Fruit fly (Drosophila melanogaster) whole organism, embryonic: ENCODE results near the gene CG6287.

Experiments
- ATbp ChIP-seq: fragments of 200-800 bp; sonication (Bioruptor generic); optimal IDR thresholded peaks from 2 replicates; lab custom pipeline; 2017; ENCODE audit warnings: missing biosample characterization, mild to moderate bottlenecking, missing genetic modification characterization, missing genetic modification reagents
- Aef1 ChIP-seq: fragments of 200-800 bp; sonication (Bioruptor generic); IDR thresholded peaks from 3 replicates; pipeline ENCODE4 v1.3.6; 2022; ENCODE audit warnings: missing biosample characterization, missing genetic modification characterization
- CG1024 ChIP-seq: fragments of 200-800 bp; sonication (Bioruptor generic); IDR thresholded peaks from 2 replicates; pipeline ENCODE4 v1.3.6; 2022; ENCODE audit warnings: missing biosample characterization, missing genetic modification characterization
- CG10543 ChIP-seq: fragments of 200-800 bp; sonication (Bioruptor generic); optimal IDR thresholded peaks from 3 replicates; lab custom pipeline; 2017; ENCODE audit warnings: missing biosample characterization, mild to moderate bottlenecking, missing genetic modification characterization, moderate library complexity
- CG10959 ChIP-seq: fragments of 200-800 bp; sonication (Bioruptor generic); IDR thresholded peaks from 2 replicates; pipeline ENCODE4 v1.3.6; 2022; ENCODE audit warnings: missing biosample characterization, missing genetic modification characterization
- CG11456 ChIP-seq: fragments of 200-800 bp; sonication (Bioruptor generic); IDR thresholded peaks from 3 replicates; pipeline ENCODE4 v1.3.6; 2022; ENCODE audit warnings: missing biosample characterization, missing genetic modification characterization
- CG12071 ChIP-seq: fragments of 200-800 bp; sonication (Bioruptor generic); optimal IDR thresholded peaks from 3 replicates; lab custom pipeline; 2018; ENCODE audit warnings: missing biosample characterization, mild to moderate bottlenecking, missing genetic modification characterization
- CG12659 ChIP-seq: fragments of 200-800 bp; sonication (Bioruptor generic); optimal IDR thresholded peaks from 3 replicates; lab custom pipeline; 2017; ENCODE audit warnings: mild to moderate bottlenecking, missing biosample characterization, missing genetic modification reagents, missing genetic modification characterization
- CG12942 ChIP-seq: fragments of 200-800 bp; sonication (Bioruptor generic); optimal IDR thresholded peaks from 3 replicates; lab custom pipeline; 2016; ENCODE audit warnings: missing biosample characterization, missing genetic modification characterization
- CG13775 ChIP-seq: fragments of 200-800 bp; sonication (Bioruptor generic); optimal IDR thresholded peaks from 3 replicates; lab custom pipeline; 2017; ENCODE audit warnings: missing biosample characterization, mild to moderate bottlenecking, missing genetic modification characterization
- CG1647 ChIP-seq: fragments of 200-800 bp; sonication (Bioruptor generic); optimal IDR thresholded peaks from 3 replicates; lab custom pipeline; 2016; ENCODE audit warnings: missing biosample characterization, missing genetic modification characterization
- CG16813 ChIP-seq: fragments of 200-800 bp; sonication (Bioruptor generic); IDR thresholded peaks from 3 replicates; pipeline ENCODE4 v1.3.6; 2022; ENCODE audit warnings: missing biosample characterization, missing genetic modification characterization; ENCODE audit not compliant: partially characterized antibody
- CG17359 ChIP-seq: fragments of 200-800 bp; sonication (Bioruptor generic); optimal IDR thresholded peaks from 3 replicates; lab custom pipeline; 2018; ENCODE audit warnings: missing biosample characterization, mild to moderate bottlenecking, missing genetic modification characterization, moderate library complexity
- CG17802 ChIP-seq: fragments of 200-800 bp; sonication (Bioruptor generic); optimal IDR thresholded peaks from 2 replicates; lab custom pipeline; 2018; ENCODE audit warnings: missing biosample characterization, mild to moderate bottlenecking, missing genetic modification characterization, moderate library complexity
- CG2120 ChIP-seq: fragments of 200-800 bp; sonication (Bioruptor generic); optimal IDR thresholded peaks from 3 replicates; lab custom pipeline; 2016; ENCODE audit warnings: missing biosample characterization, missing genetic modification characterization
- CG2889 ChIP-seq: fragments of 200-800 bp; sonication (Bioruptor generic); IDR thresholded peaks from 3 replicates; pipeline ENCODE4 v1.3.6; 2022; ENCODE audit warnings: missing biosample characterization, missing genetic modification characterization
- CG30020 ChIP-seq: fragments of 200-800 bp; optimal IDR thresholded peaks from 2 replicates; lab custom pipeline; 2019; ENCODE audit warnings: missing biosample characterization, mild to moderate bottlenecking, missing genetic modification characterization, moderate library complexity
- CG7372 ChIP-seq: fragments of 200-800 bp; sonication (Bioruptor generic); IDR thresholded peaks from 2 replicates; pipeline ENCODE4 v1.3.6; 2022; ENCODE audit warnings: missing biosample characterization, missing genetic modification characterization
- CG7556 ChIP-seq: fragments of 200-800 bp; sonication (Bioruptor generic); optimal IDR thresholded peaks from 2 replicates; lab custom pipeline; 2017; ENCODE audit warnings: missing biosample characterization, mild to moderate bottlenecking, missing genetic modification characterization
- CG7987 ChIP-seq: fragments of 200-800 bp; sonication (Bioruptor generic); optimal IDR thresholded peaks from 2 replicates; lab custom pipeline; 2018; ENCODE audit warnings: missing biosample characterization, mild to moderate bottlenecking, missing genetic modification characterization, moderate library complexity
- CG9932 ChIP-seq: fragments of 200-800 bp; sonication (Bioruptor generic); IDR thresholded peaks from 2 replicates; pipeline ENCODE4 v1.3.6; 2022; ENCODE audit warnings: missing biosample characterization, missing genetic modification characterization
- Ets65A ChIP-seq: fragments of 200-800 bp; sonication (Bioruptor generic); peaks from one replicate; lab custom pipeline; 2016; ENCODE audit warnings: missing biosample characterization, missing genetic modification characterization
- Hey ChIP-seq: fragments of 200-800 bp; sonication (Bioruptor generic); optimal IDR thresholded peaks from 3 replicates; lab custom pipeline; 2018; ENCODE audit warnings: missing biosample characterization, mild to moderate bottlenecking, missing genetic modification characterization
- Hmr ChIP-seq: fragments of 200-800 bp; sonication (Bioruptor generic); optimal IDR thresholded peaks from 3 replicates; lab custom pipeline; 2017; ENCODE audit warnings: mild to moderate bottlenecking, missing biosample characterization, missing genetic modification reagents, missing genetic modification characterization
- Med ChIP-seq: fragments of 200-800 bp; sonication (Bioruptor generic); peaks from one replicate; lab custom pipeline; 2016; ENCODE audit warnings: missing biosample characterization, missing genetic modification characterization, mild to moderate bottlenecking, inconsistent platforms, moderate library complexity
- NFAT ChIP-seq: fragments of 200-800 bp; sonication (Bioruptor generic); IDR thresholded peaks from 2 replicates; pipeline ENCODE4 v1.3.6; 2022; ENCODE audit warnings: missing biosample characterization, missing genetic modification characterization
- NfI ChIP-seq: fragments of 200-800 bp; sonication (Bioruptor generic); optimal IDR thresholded peaks from 3 replicates; lab custom pipeline; 2018; ENCODE audit warnings: missing biosample characterization, mild to moderate bottlenecking, missing genetic modification characterization, moderate library complexity
- Optix ChIP-seq: fragments of 200-800 bp; sonication (Bioruptor generic); IDR thresholded peaks from 3 replicates; pipeline ENCODE4 v1.3.6; 2022; ENCODE audit warnings: missing biosample characterization, missing genetic modification characterization
- Rfx ChIP-seq: fragments of 200-800 bp; sonication (Bioruptor generic); IDR thresholded peaks from 2 replicates; pipeline ENCODE4 v1.3.6; 2022; ENCODE audit warnings: missing biosample characterization, missing genetic modification characterization
- Sox100B ChIP-seq: fragments of 200-800 bp; sonication (Bioruptor generic); optimal IDR thresholded peaks from 3 replicates; lab custom pipeline; 2018; ENCODE audit warnings: missing biosample characterization, mild to moderate bottlenecking, missing genetic modification characterization
- Stat92E ChIP-seq, 3 experiments: fragments of >200 bp in 2 of 3; fragments of 200-800 bp in 1 of 3; sonication (Bioruptor generic) in 1 of 3; optimal IDR thresholded peaks; 2 replicates each; lab custom pipeline; 2017 to 2019; ENCODE audit warnings: missing biosample characterization in 3 of 3, missing genetic modification characterization in 3 of 3, mild to moderate bottlenecking in 1 of 3, moderate library complexity in 1 of 3
- abd-A ChIP-seq: fragments of 200-800 bp; sonication (Bioruptor generic); optimal IDR thresholded peaks from 3 replicates; lab custom pipeline; 2019; ENCODE audit warnings: missing biosample characterization, mild to moderate bottlenecking, missing genetic modification characterization, moderate library complexity
- ase ChIP-seq: fragments of 200-800 bp; sonication (Bioruptor generic); IDR thresholded peaks from 3 replicates; pipeline ENCODE4 v1.3.6; 2022; ENCODE audit warnings: missing biosample characterization, missing genetic modification characterization
- cas ChIP-seq: fragments of 200-800 bp; sonication (Bioruptor generic); IDR thresholded peaks from 2 replicates; pipeline ENCODE4 v1.3.6; 2022; ENCODE audit warnings: missing biosample characterization, missing genetic modification characterization
- dmrt11E ChIP-seq: fragments of 200-800 bp; sonication (Bioruptor generic); optimal IDR thresholded peaks from 3 replicates; lab custom pipeline; 2018; ENCODE audit warnings: missing biosample characterization, mild to moderate bottlenecking, missing genetic modification characterization, moderate library complexity
- dysf ChIP-seq: fragments of 200-800 bp; sonication (Bioruptor generic); IDR thresholded peaks from 3 replicates; pipeline ENCODE4 v1.3.6; 2022; ENCODE audit warnings: missing biosample characterization, missing genetic modification characterization
- ems ChIP-seq: fragments of 200-800 bp; sonication (Bioruptor generic); optimal IDR thresholded peaks from 3 replicates; lab custom pipeline; 2016; ENCODE audit warnings: missing biosample characterization, missing genetic modification characterization
- esg ChIP-seq: fragments of 200-800 bp; sonication (Bioruptor generic); conservative IDR thresholded peaks from 2 replicates; pipeline ENCODE4 v1.3.6; 2022; ENCODE audit warnings: missing biosample characterization, missing genetic modification characterization
- fd3F ChIP-seq: fragments of 200-800 bp; sonication (Bioruptor generic); optimal IDR thresholded peaks from 2 replicates; lab custom pipeline; 2018; ENCODE audit warnings: missing biosample characterization, mild to moderate bottlenecking, missing genetic modification characterization, moderate library complexity
- gcm ChIP-seq: fragments of 200-800 bp; sonication (Bioruptor generic); optimal IDR thresholded peaks from 2 replicates; lab custom pipeline; 2019; ENCODE audit warnings: missing biosample characterization, mild to moderate bottlenecking, missing genetic modification characterization, moderate library complexity
- grau ChIP-seq: fragments of 200-800 bp; optimal IDR thresholded peaks from 3 replicates; lab custom pipeline; 2019; ENCODE audit warnings: missing biosample characterization, mild to moderate bottlenecking, missing genetic modification characterization, moderate library complexity
- mam ChIP-seq: fragments of 200-800 bp; sonication (Bioruptor generic); optimal IDR thresholded peaks from 3 replicates; lab custom pipeline; 2016; ENCODE audit warnings: missing biosample characterization, missing genetic modification characterization
- nerfin-2 ChIP-seq: fragments of 200-800 bp; sonication (Bioruptor generic); IDR thresholded peaks from 2 replicates; pipeline ENCODE4 v1.3.6; 2022; ENCODE audit warnings: missing biosample characterization, missing genetic modification characterization; ENCODE audit not compliant: partially characterized antibody
- pnt ChIP-seq: fragments of 200-800 bp; sonication (Bioruptor generic); optimal IDR thresholded peaks from 3 replicates; lab custom pipeline; 2016; ENCODE audit warnings: missing biosample characterization, missing genetic modification characterization
- prd ChIP-seq, 3 experiments: fragments of >200 bp in 2 of 3; fragments of 200-800 bp in 1 of 3; sonication (Bioruptor generic) in 1 of 3; optimal IDR thresholded peaks in 2 of 3; IDR thresholded peaks in 1 of 3; 2 replicates in 2 of 3; 3 replicates in 1 of 3; pipeline versions ENCODE4 v1.3.6 to Lab custom; 2017 to 2022; ENCODE audit warnings: missing biosample characterization in 1 of 3, missing genetic modification characterization in 1 of 3
- schlank ChIP-seq: fragments of 200-800 bp; sonication (Bioruptor generic); optimal IDR thresholded peaks from 2 replicates; lab custom pipeline; 2018; ENCODE audit warnings: missing biosample characterization, mild to moderate bottlenecking, missing genetic modification characterization
- zf30C ChIP-seq: fragments of 200-800 bp; sonication (Bioruptor generic); optimal IDR thresholded peaks from 3 replicates; lab custom pipeline; 2018; ENCODE audit warnings: missing biosample characterization, mild to moderate bottlenecking, missing genetic modification characterization

Gene CG6287

dm6 chr2L:11169904-11170303, 14.4 kb upstream of the CG6287 start (continued):
- TF ChIP-seq CG1024 (GFP tag; lab: Robert Waterston, UW) (no peak), Ets65A (GFP tag; lab: Kevin White, UChicago) (peak; percentile 18), prd (optimal IDR thresholded peaks at IDR 0.05; lab: Kevin White, UChicago) (no peak), prd (GFP tag; IDR thresholded peaks at IDR 0.05; lab: Robert Waterston, UW) (peak; percentile 47; the same call in 2 of the 3 replicates), Sox100B (GFP tag; lab: Kevin White, UChicago) (no peak), CG13775 (no peak), Rfx (GFP tag; lab: Robert Waterston, UW) (peak; percentile 31; the same call in 1 of the 2 replicates), grau (tag; lab: Kevin White, UChicago) (peak; percentile 65), schlank (tag; lab: Kevin White, UChicago) (no peak), CG9932 (GFP tag; lab: Robert Waterston, UW) (peak; percentile 57), CG11456 (GFP tag; lab: Robert Waterston, UW) (peak; percentile 30; the same call in 1 of the 3 replicates), CG7556 (GFP tag; lab: Kevin White, UChicago) (peak; percentile 3), dysf (GFP tag; lab: Robert Waterston, UW) (peak; percentile 64; the same call in 1 of the 3 replicates), CG7372 (GFP tag; lab: Robert Waterston, UW) (peak; percentile 77)

dm6 chr2L:11168684-11169549, 13.4 kb upstream of the CG6287 start:
- no peak for TF ChIP-seq nerfin-2 (GFP tag; lab: Robert Waterston, UW)
- TF ChIP-seq CG10959 (GFP tag; lab: Robert Waterston, UW): no peak
- TF ChIP-seq ATbp (GFP tag; lab: Kevin White, UChicago): no peak
- no peak for TF ChIP-seq cas (GFP tag; lab: Robert Waterston, UW)
- peak; percentile 43 for TF ChIP-seq abd-A (tag; lab: Kevin White, UChicago)
- TF ChIP-seq NFAT (GFP tag; lab: Robert Waterston, UW): no peak
- TF ChIP-seq CG2889: no peak
- TF ChIP-seq Med (GFP tag; lab: Kevin White, UChicago): peak; percentile 42
- no peak for TF ChIP-seq CG1647 (GFP tag; lab: Kevin White, UChicago)
- no peak for TF ChIP-seq CG12659 (GFP tag; lab: Kevin White, UChicago)
- no peak for TF ChIP-seq pnt (GFP tag; lab: Kevin White, UChicago)
- 0 out of 3 replicates have a peak, but pooled peaks have one; percentile 22 for TF ChIP-seq ase (GFP tag; lab: Robert Waterston, UW)
- TF ChIP-seq dmrt11E (tag; lab: Kevin White, UChicago): no peak
- TF ChIP-seq CG2120 (GFP tag; lab: Kevin White, UChicago): no peak
- no peak for TF ChIP-seq fd3F (GFP tag; lab: Kevin White, UChicago)
- no peak for TF ChIP-seq ems
- no peak for TF ChIP-seq gcm (GFP tag; lab: Kevin White, UChicago)
- TF ChIP-seq CG12071 (GFP tag; lab: Kevin White, UChicago): no peak
- TF ChIP-seq CG12942 (GFP tag; lab: Kevin White, UChicago): no peak
- peak; percentile 19 for TF ChIP-seq CG10543 (GFP tag; lab: Kevin White, UChicago)
- no peak for TF ChIP-seq mam (GFP tag; lab: Kevin White, UChicago)
- TF ChIP-seq CG30020: no peak
- no peak for TF ChIP-seq NfI (GFP tag; lab: Kevin White, UChicago)
- no peak for TF ChIP-seq esg
- no peak for TF ChIP-seq CG7987 (GFP tag; lab: Kevin White, UChicago)
- TF ChIP-seq CG17802 (tag; lab: Kevin White, UChicago): no peak
- no peak for TF ChIP-seq Hmr (GFP tag; lab: Kevin White, UChicago)
- TF ChIP-seq Optix (GFP tag; lab: Robert Waterston, UW): 0 out of 3 replicates have a peak, but pooled peaks have one; percentile 28
- no peak for TF ChIP-seq zf30C
- TF ChIP-seq Stat92E (GFP tag; optimal IDR thresholded peaks at IDR 0.05; lab: Kevin White, UChicago): no peak
- TF ChIP-seq CG16813 (GFP tag; lab: Robert Waterston, UW): no peak
- no peak for TF ChIP-seq CG17359 (tag; lab: Kevin White, UChicago)
- TF ChIP-seq Aef1 (GFP tag; lab: Robert Waterston, UW): no peak
- TF ChIP-seq Hey (tag; lab: Kevin White, UChicago): no peak
- TF ChIP-seq dysf (GFP tag; lab: Robert Waterston, UW): no peak
